Worm (Caenorhabditis elegans): ENCODE measurements around the gene ttr-33.

ce11 chrV:7836911-7837310 lies 798 bp downstream of the ttr-33 start, which contains the start of gene txt-5:
- no peak for TF ChIP-seq skn-1 (tag; optimal IDR thresholded peaks at IDR 0.05)
- TF ChIP-seq unc-39 (tag; optimal IDR thresholded peaks at IDR 0.05), result no peak
- TF ChIP-seq R02D3.7 (tag; optimal IDR thresholded peaks at IDR 0.05), result no peak
- TF ChIP-seq unc-62 (GFP tag; optimal IDR thresholded peaks at IDR 0.05), result no peak
- peak; percentile 19 for TF ChIP-seq sma-9 (GFP tag; optimal IDR thresholded peaks at IDR 0.05)
- no peak for TF ChIP-seq sma-9 (tag; optimal IDR thresholded peaks at IDR 0.05)
- peak; percentile 44 for TF ChIP-seq nhr-25 (tag; optimal IDR thresholded peaks at IDR 0.05)
- TF ChIP-seq snpc-4 (tag; optimal IDR thresholded peaks at IDR 0.05), result no peak
- TF ChIP-seq lin-11 (tag; optimal IDR thresholded peaks at IDR 0.05), result no peak
- TF ChIP-seq lin-39 (tag; optimal IDR thresholded peaks at IDR 0.05), result no peak
- no peak for TF ChIP-seq elt-1 (tag; optimal IDR thresholded peaks at IDR 0.05)
- TF ChIP-seq F13H6.1 (tag; optimal IDR thresholded peaks at IDR 0.05), result no peak
- no peak for TF ChIP-seq blmp-1 (tag; optimal IDR thresholded peaks at IDR 0.05; ENCODE audit: insufficient read depth)

Measured in whole organism, L2 larva.